Worm (Caenorhabditis elegans): ENCODE measurements around the gene bra-2.

DNA sequence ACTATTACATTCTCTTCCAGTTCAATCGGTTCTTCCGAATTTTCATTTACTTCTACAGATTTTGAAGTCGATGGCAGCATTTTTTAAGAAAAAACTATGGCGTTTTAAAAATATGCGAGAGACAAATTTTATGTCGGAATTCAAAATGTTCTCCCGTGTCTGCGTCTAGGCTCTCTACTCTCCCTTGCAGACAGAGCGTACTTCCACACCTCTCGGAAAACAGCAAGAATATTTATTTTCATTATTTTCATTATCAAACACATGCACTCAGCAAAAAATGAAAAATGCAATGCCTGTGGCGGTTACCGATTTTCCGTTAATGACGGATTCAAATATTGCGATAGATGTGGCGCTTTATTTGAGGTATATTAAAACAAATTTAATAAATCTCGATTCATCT lies 15.5 kb upstream of the bra-2 start, which contains the start of the genes ztf-18 and F23H11.2:
- no peak for TF ChIP-seq elt-3 (tag; optimal IDR thresholded peaks at IDR 0.05)
- no peak for TF ChIP-seq unc-55 (GFP tag; optimal IDR thresholded peaks at IDR 0.05)
- TF ChIP-seq lin-13 (GFP tag; optimal IDR thresholded peaks at IDR 0.05): no peak
- TF ChIP-seq R02D3.7 (tag; optimal IDR thresholded peaks at IDR 0.05): no peak
- no peak for TF ChIP-seq blmp-1 (tag; optimal IDR thresholded peaks at IDR 0.05; ENCODE audit: insufficient read depth)
- TF ChIP-seq nhr-237 (tag; optimal IDR thresholded peaks at IDR 0.05): no peak
- peak; percentile 50 for TF ChIP-seq sem-4 (tag; optimal IDR thresholded peaks at IDR 0.05)
- TF ChIP-seq ceh-82 (tag; optimal IDR thresholded peaks at IDR 0.05): no peak
- no peak for TF ChIP-seq ztf-1 (GFP tag; conservative IDR thresholded peaks at IDR 0.05)
- TF ChIP-seq ama-1 (optimal IDR thresholded peaks at IDR 0.05): no peak
- TF ChIP-seq unc-62 (GFP tag; optimal IDR thresholded peaks at IDR 0.05): no peak
- TF ChIP-seq nhr-129 (tag; optimal IDR thresholded peaks at IDR 0.05): no peak
- TF ChIP-seq nhr-25 (tag; optimal IDR thresholded peaks at IDR 0.05): no peak
